Worm (Caenorhabditis elegans) whole organism, L4 larva: ENCODE data around the gene nhr-103.

Experiments
- ama-1 ChIP-seq: fragments of 150-350 bp; optimal IDR thresholded peaks from 2 replicates; lab custom pipeline; 2014; ENCODE audit warnings: inconsistent platforms, mixed read lengths
- nhr-237 ChIP-seq: sonication (generic microtip); optimal IDR thresholded peaks from 2 replicates; lab custom pipeline; 2017; ENCODE audit warnings: missing biosample characterization, missing genetic modification characterization
- nhr-25 ChIP-seq: sonication (generic microtip); optimal IDR thresholded peaks from 2 replicates; lab custom pipeline; 2017; ENCODE audit warnings: missing genetic modification characterization, mild to moderate bottlenecking, missing compliant biosample characterization, antibody characterized with exemption, moderate library complexity, borderline replicate concordance; ENCODE audit not compliant: insufficient read depth
- unc-62 ChIP-seq, 3 experiments: fragments of 150-350 bp in 1 of 3; sonication (generic microtip); optimal IDR thresholded peaks in 2 of 3; peaks in 1 of 3; 1 replicate in 1 of 3; 2 replicates in 2 of 3; lab custom pipeline; 2014 to 2017; ENCODE audit warnings: missing biosample characterization in 3 of 3, missing genetic modification characterization in 3 of 3, missing genetic modification reagents in 3 of 3, missing genotype in 1 of 3

ce11 chrV:2259750-2260149 is 34.5 kb downstream of the nhr-103 start, which contains the start of gene nhr-182:
- TF ChIP-seq ama-1 (no peak), nhr-25 (tag; lab: Kevin White, UChicago) (no peak), nhr-237 (no peak), unc-62 (GFP tag; optimal IDR thresholded peaks at IDR 0.05 in 1 of 2; lab: Kevin White, UChicago) (no peak), unc-62 (tag; optimal IDR thresholded peaks at IDR 0.05; lab: Kevin White, UChicago) (no peak)
